Fruit fly (Drosophila melanogaster) whole organism, embryonic: Measurements from ENCODE around the gene Kmn1.

Experiments
- Atf6 ChIP-seq: fragments of 200-800 bp; sonication (Bioruptor generic); IDR thresholded peaks from 2 replicates; pipeline ENCODE4 v1.3.6; 2022; ENCODE audit warnings: missing biosample characterization, missing genetic modification characterization
- B-H1 ChIP-seq: fragments of 200-800 bp; sonication (Bioruptor generic); IDR thresholded peaks from 3 replicates; pipeline ENCODE4 v1.3.6; 2022; ENCODE audit warnings: missing biosample characterization, missing genetic modification characterization
- CG11085 ChIP-seq: fragments of 200-800 bp; sonication (Bioruptor generic); IDR thresholded peaks from 2 replicates; pipeline ENCODE4 v1.3.6; 2022; ENCODE audit warnings: missing biosample characterization, missing genetic modification characterization
- CG11247 ChIP-seq: fragments of 200-800 bp; sonication (Bioruptor generic); IDR thresholded peaks from 2 replicates; pipeline ENCODE4 v1.3.6; 2022; ENCODE audit warnings: missing biosample characterization, missing genetic modification characterization
- CG12155 ChIP-seq: fragments of 200-800 bp; sonication (Bioruptor generic); optimal IDR thresholded peaks from 3 replicates; lab custom pipeline; 2016; ENCODE audit warnings: missing biosample characterization, missing genetic modification characterization
- CG12299 ChIP-seq: fragments of 200-800 bp; sonication (Bioruptor generic); optimal IDR thresholded peaks from 2 replicates; lab custom pipeline; 2018; ENCODE audit warnings: missing biosample characterization, mild to moderate bottlenecking, missing genetic modification characterization
- CG14014 ChIP-seq: fragments of 200-800 bp; sonication (Bioruptor generic); IDR thresholded peaks from 2 replicates; pipeline ENCODE4 v1.3.6; 2022; ENCODE audit warnings: missing biosample characterization, missing genetic modification characterization
- CG15073 ChIP-seq: fragments of 200-800 bp; sonication (Bioruptor generic); optimal IDR thresholded peaks from 2 replicates; lab custom pipeline; 2016; ENCODE audit warnings: missing biosample characterization, missing genetic modification characterization
- CG17186 ChIP-seq: fragments of 200-800 bp; sonication (Bioruptor generic); optimal IDR thresholded peaks from 3 replicates; lab custom pipeline; 2017; ENCODE audit warnings: missing biosample characterization, missing genetic modification reagents, missing genetic modification characterization
- CG17912 ChIP-seq: fragments of 200-800 bp; sonication (Bioruptor generic); optimal IDR thresholded peaks from 2 replicates; lab custom pipeline; 2018; ENCODE audit warnings: missing biosample characterization, mild to moderate bottlenecking, missing genetic modification characterization
- CG18599 ChIP-seq: fragments of 200-800 bp; sonication (Bioruptor generic); optimal IDR thresholded peaks from 3 replicates; lab custom pipeline; 2017; ENCODE audit warnings: missing biosample characterization, missing genetic modification characterization, mild to moderate bottlenecking, moderate library complexity, missing genetic modification reagents
- CG2116 ChIP-seq: fragments of 200-800 bp; sonication (Bioruptor generic); optimal IDR thresholded peaks from 3 replicates; lab custom pipeline; 2018; ENCODE audit warnings: missing biosample characterization, mild to moderate bottlenecking, missing genetic modification characterization
- CG32532 ChIP-seq: fragments of 200-800 bp; sonication (Bioruptor generic); IDR thresholded peaks from 2 replicates; pipeline ENCODE4 v1.3.6; 2022; ENCODE audit warnings: missing biosample characterization, missing genetic modification characterization
- CG4282 ChIP-seq: fragments of 200-800 bp; sonication (Bioruptor generic); optimal IDR thresholded peaks from 2 replicates; lab custom pipeline; 2016; ENCODE audit warnings: missing biosample characterization, missing genetic modification characterization
- CG4424 ChIP-seq: fragments of 200-800 bp; sonication (Bioruptor generic); optimal IDR thresholded peaks from 3 replicates; lab custom pipeline; 2016; ENCODE audit warnings: missing biosample characterization, missing genetic modification characterization
- CG4617 ChIP-seq: fragments of 200-800 bp; sonication (Bioruptor generic); optimal IDR thresholded peaks from 3 replicates; lab custom pipeline; 2016; ENCODE audit warnings: missing biosample characterization, missing genetic modification characterization, borderline replicate concordance
- CG4854 ChIP-seq: fragments of 200-800 bp; sonication (Bioruptor generic); optimal IDR thresholded peaks from 2 replicates; lab custom pipeline; 2016; ENCODE audit warnings: missing biosample characterization, missing genetic modification characterization, inconsistent platforms
- CG7928 ChIP-seq: fragments of 200-800 bp; sonication (Bioruptor generic); optimal IDR thresholded peaks from 2 replicates; lab custom pipeline; 2017; ENCODE audit warnings: missing biosample characterization, mild to moderate bottlenecking, missing genetic modification characterization
- CG9727 ChIP-seq: fragments of 200-800 bp; sonication (Bioruptor generic); optimal IDR thresholded peaks from 3 replicates; lab custom pipeline; 2017; ENCODE audit warnings: missing biosample characterization, mild to moderate bottlenecking, missing genetic modification characterization
- CTCF ChIP-seq: fragments of 200-800 bp; sonication (Bioruptor generic); optimal IDR thresholded peaks from 2 replicates; lab custom pipeline; 2017; ENCODE audit warnings: missing biosample characterization, mild to moderate bottlenecking, missing genetic modification characterization, moderate library complexity
- Camta ChIP-seq: fragments of 200-800 bp; sonication (Bioruptor generic); optimal IDR thresholded peaks from 2 replicates; lab custom pipeline; 2016; ENCODE audit warnings: missing biosample characterization, missing genetic modification characterization
- D ChIP-seq, 2 experiments: fragments of 200-800 bp in 1 of 2; fragments of >200 bp in 1 of 2; sonication (Bioruptor generic) in 1 of 2; optimal IDR thresholded peaks; 2 replicates in 1 of 2; 3 replicates in 1 of 2; lab custom pipeline; 2017; ENCODE audit warnings: mild to moderate bottlenecking in 1 of 2, missing biosample characterization in 1 of 2, missing genetic modification characterization in 1 of 2, missing genetic modification reagents in 1 of 2
- Dad ChIP-seq: fragments of 200-800 bp; sonication (Bioruptor generic); optimal IDR thresholded peaks from 3 replicates; lab custom pipeline; 2016; ENCODE audit warnings: missing biosample characterization, missing genetic modification characterization
- Dfd ChIP-seq, 2 experiments: fragments of >200 bp; optimal IDR thresholded peaks; 2 replicates each; lab custom pipeline; 2017; ENCODE audit warnings: missing biosample characterization in 2 of 2, missing genetic modification characterization in 2 of 2
- Dip2 ChIP-seq: fragments of 200-800 bp; sonication (Bioruptor generic); IDR thresholded peaks from 2 replicates; pipeline ENCODE4 v1.3.6; 2022; ENCODE audit warnings: missing biosample characterization, missing genetic modification characterization
- H2.0 ChIP-seq: fragments of 200-800 bp; sonication (Bioruptor generic); IDR thresholded peaks from 2 replicates; pipeline ENCODE4 v1.3.6; 2022; ENCODE audit warnings: missing biosample characterization, missing genetic modification characterization
- HLH4C ChIP-seq: fragments of 200-800 bp; sonication (Bioruptor generic); IDR thresholded peaks from 3 replicates; pipeline ENCODE4 v1.3.6; 2022; ENCODE audit warnings: missing biosample characterization, missing genetic modification characterization; ENCODE audit not compliant: partially characterized antibody
- HLHmδ ChIP-seq: fragments of 200-800 bp; sonication (Bioruptor generic); optimal IDR thresholded peaks from 2 replicates; lab custom pipeline; 2018; ENCODE audit warnings: missing biosample characterization, mild to moderate bottlenecking, missing genetic modification characterization, moderate library complexity
- Lpt ChIP-seq: fragments of >200 bp; optimal IDR thresholded peaks from 2 replicates; lab custom pipeline; 2018; ENCODE audit warnings: missing biosample characterization, missing genetic modification characterization
- NC2β ChIP-seq: fragments of 200-800 bp; sonication (Bioruptor generic); optimal IDR thresholded peaks from 2 replicates; lab custom pipeline; 2016; ENCODE audit warnings: missing biosample characterization, missing genetic modification characterization
- PHDP ChIP-seq: fragments of 200-800 bp; sonication (Bioruptor generic); optimal IDR thresholded peaks from 3 replicates; lab custom pipeline; 2018; ENCODE audit warnings: missing biosample characterization, mild to moderate bottlenecking, missing genetic modification characterization, moderate library complexity
- Side ChIP-seq: fragments of 200-800 bp; sonication (Bioruptor generic); optimal IDR thresholded peaks from 2 replicates; lab custom pipeline; 2016; ENCODE audit warnings: missing biosample characterization, missing genetic modification characterization
- Usf ChIP-seq: fragments of 200-800 bp; sonication (Bioruptor generic); optimal IDR thresholded peaks from 2 replicates; lab custom pipeline; 2017; ENCODE audit warnings: missing genotype, missing biosample characterization, missing genetic modification characterization
- ato ChIP-seq: fragments of 200-800 bp; sonication (Bioruptor generic); IDR thresholded peaks from 2 replicates; pipeline ENCODE4 v1.3.6; 2022; ENCODE audit warnings: missing biosample characterization, missing genetic modification characterization; ENCODE audit not compliant: partially characterized antibody
- btn ChIP-seq: fragments of 200-800 bp; sonication (Bioruptor generic); optimal IDR thresholded peaks from 2 replicates; lab custom pipeline; 2016; ENCODE audit warnings: missing biosample characterization, missing genetic modification characterization
- chinmo ChIP-seq: fragments of 200-800 bp; sonication (Bioruptor generic); IDR thresholded peaks from 4 replicates; pipeline ENCODE4 v1.3.6; 2022; ENCODE audit warnings: missing biosample characterization, missing genetic modification characterization; ENCODE audit not compliant: partially characterized antibody
- danr ChIP-seq: fragments of 200-800 bp; sonication (Bioruptor generic); IDR thresholded peaks from 2 replicates; pipeline ENCODE4 v1.3.6; 2022; ENCODE audit warnings: missing biosample characterization, missing genetic modification characterization
- eve ChIP-seq, 2 experiments: fragments of >200 bp; optimal IDR thresholded peaks; 2 replicates each; lab custom pipeline; 2017; ENCODE audit warnings: missing biosample characterization in 2 of 2, missing genetic modification characterization in 2 of 2
- fd64A ChIP-seq: fragments of 200-800 bp; sonication (Bioruptor generic); optimal IDR thresholded peaks from 3 replicates; lab custom pipeline; 2018; ENCODE audit warnings: missing biosample characterization, mild to moderate bottlenecking, missing genetic modification characterization
- hbn ChIP-seq: fragments of 200-800 bp; sonication (Bioruptor generic); IDR thresholded peaks from 2 replicates; pipeline ENCODE4 v1.3.6; 2022; ENCODE audit warnings: missing biosample characterization, missing genetic modification characterization; ENCODE audit not compliant: partially characterized antibody
- onecut ChIP-seq: fragments of 200-800 bp; sonication (Bioruptor generic); IDR thresholded peaks from 2 replicates; pipeline ENCODE4 v1.3.6; 2022; ENCODE audit warnings: missing biosample characterization, missing genetic modification characterization
- org-1 ChIP-seq: fragments of 200-800 bp; sonication (Bioruptor generic); optimal IDR thresholded peaks from 2 replicates; lab custom pipeline; 2017; ENCODE audit warnings: missing biosample characterization, missing genetic modification characterization
- p53 ChIP-seq: fragments of 200-800 bp; sonication (Bioruptor generic); optimal IDR thresholded peaks from 2 replicates; lab custom pipeline; 2016; ENCODE audit warnings: missing biosample characterization, missing genetic modification characterization
- sc ChIP-seq, 3 experiments: fragments of >200 bp in 2 of 3; fragments of 200-800 bp in 1 of 3; sonication (Bioruptor generic) in 1 of 3; optimal IDR thresholded peaks; 2 replicates in 2 of 3; 3 replicates in 1 of 3; lab custom pipeline; 2017; ENCODE audit warnings: mild to moderate bottlenecking in 1 of 3, missing biosample characterization in 1 of 3, missing genetic modification characterization in 1 of 3, missing genetic modification reagents in 1 of 3
- sens ChIP-seq: fragments of 200-800 bp; sonication (Bioruptor generic); peaks from one replicate; lab custom pipeline; 2016; ENCODE audit warnings: missing biosample characterization, missing genetic modification characterization
- vnd ChIP-seq: fragments of 200-800 bp; sonication (Bioruptor generic); IDR thresholded peaks from 3 replicates; pipeline ENCODE4 v1.3.6; 2022; ENCODE audit warnings: missing biosample characterization, missing genetic modification characterization; ENCODE audit not compliant: partially characterized antibody
- wdn ChIP-seq: fragments of 200-800 bp; sonication (Bioruptor generic); IDR thresholded peaks from 2 replicates; pipeline ENCODE4 v1.3.6; 2022; ENCODE audit warnings: missing biosample characterization, missing genetic modification characterization
- wor ChIP-seq: fragments of 200-800 bp; sonication (Bioruptor generic); IDR thresholded peaks from 2 replicates; pipeline ENCODE4 v1.3.6; 2022; ENCODE audit warnings: missing biosample characterization, missing genetic modification characterization

Gene Kmn1

dm6 chrX:11559728-11560724, 12.2 kb downstream of the Kmn1 start (continued):
- TF ChIP-seq CG17912 (GFP tag; lab: Kevin White, UChicago) (no peak), hbn (GFP tag; lab: Robert Waterston, UW) (no peak), CG11247 (peak; percentile 11; the same call in 1 of the 2 replicates), wdn (GFP tag; lab: Robert Waterston, UW) (peak; percentile 38; the same call in 1 of the 2 replicates), CG2116 (GFP tag; lab: Kevin White, UChicago) (peak; percentile 54), CTCF (GFP tag; lab: Kevin White, UChicago) (peak; percentile 19), H2.0 (GFP tag; lab: Robert Waterston, UW) (peak; percentile 58; the same call in 1 of the 2 replicates), ato (GFP tag; lab: Robert Waterston, UW) (no peak), CG9727 (GFP tag; lab: Kevin White, UChicago) (peak; percentile 87), CG32532 (GFP tag; lab: Robert Waterston, UW) (peak; percentile 82), CG7928 (GFP tag; lab: Kevin White, UChicago) (peak; percentile 20), eve (GFP tag; optimal IDR thresholded peaks at IDR 0.05; lab: Kevin White, UChicago) (no peak), HLHmδ (GFP tag; lab: Kevin White, UChicago) (no peak), CG4854 (GFP tag; lab: Kevin White, UChicago) (peak; percentile 11), CG4617 (peak; percentile 38), onecut (GFP tag; lab: Robert Waterston, UW) (peak; percentile 32), vnd (GFP tag; lab: Robert Waterston, UW) (no peak), Camta (GFP tag; lab: Kevin White, UChicago) (peak; percentile 8), CG11085 (GFP tag; lab: Robert Waterston, UW) (peak; percentile 57; the same call in 1 of the 2 replicates), CG15073 (GFP tag; lab: Kevin White, UChicago) (peak; percentile 2), Lpt (GFP tag; lab: Kevin White, UChicago) (no peak), Dfd (GFP tag; optimal IDR thresholded peaks at IDR 0.05; lab: Kevin White, UChicago) (no peak), B-H1 (GFP tag; lab: Robert Waterston, UW) (no peak), CG4424 (GFP tag; lab: Kevin White, UChicago) (peak; percentile 79), CG12299 (tag; lab: Kevin White, UChicago) (peak; percentile 58), Usf (GFP tag; lab: Kevin White, UChicago) (peak; percentile 42), wor (GFP tag; lab: Robert Waterston, UW) (peak; percentile 69), Dad (GFP tag; lab: Kevin White, UChicago) (peak; percentile 25), PHDP (tag; lab: Kevin White, UChicago) (peak; percentile 87), fd64A (GFP tag; lab: Kevin White, UChicago) (peak; percentile 6), Side (GFP tag; lab: Kevin White, UChicago) (peak; percentile 4), sens (GFP tag; lab: Kevin White, UChicago) (peak; percentile 91), CG17186 (GFP tag; lab: Kevin White, UChicago) (no peak), CG12155 (GFP tag; lab: Kevin White, UChicago) (peak; percentile 74), HLH4C (no peak), CG4282 (GFP tag; lab: Kevin White, UChicago) (no peak), chinmo (GFP tag; lab: Robert Waterston, UW) (peak; percentile 87; the same call in 3 of the 4 replicates), NC2β (GFP tag; lab: Kevin White, UChicago) (no peak), Dip2 (GFP tag; lab: Robert Waterston, UW) (no peak), CG18599 (GFP tag; lab: Kevin White, UChicago) (peak; percentile 89), danr (peak; percentile 55; the same call in 1 of the 2 replicates), Atf6 (GFP tag; lab: Robert Waterston, UW) (peak; percentile 81), sc (optimal IDR thresholded peaks at IDR 0.05; lab: Kevin White, UChicago) (no peak), sc (GFP tag; optimal IDR thresholded peaks at IDR 0.05; lab: Kevin White, UChicago) (peak; percentile 69), p53 (GFP tag; lab: Kevin White, UChicago) (no peak), btn (GFP tag; lab: Kevin White, UChicago) (no peak), org-1 (GFP tag; lab: Kevin White, UChicago) (peak; percentile 84), D (optimal IDR thresholded peaks at IDR 0.05; lab: Kevin White, UChicago) (no peak), D (GFP tag; optimal IDR thresholded peaks at IDR 0.05; lab: Kevin White, UChicago) (peak; percentile 76), CG14014 (GFP tag; lab: Robert Waterston, UW) (peak; percentile 57; the same call in 1 of the 2 replicates)
